Fruit fly (Drosophila melanogaster) Kc167 (cell line): ENCODE data around the gene PIG-P.

ENCODE experiments used
- Myc ChIP-seq: fragments of >200 bp; optimal IDR thresholded peaks from 2 replicates; lab custom pipeline; 2017; ENCODE audit warnings: missing external identifiers
- Sin3A ChIP-seq: fragments of >200 bp; optimal IDR thresholded peaks from 2 replicates; lab custom pipeline; 2018; ENCODE audit warnings: missing external identifiers
- h ChIP-seq: fragments of >200 bp; optimal IDR thresholded peaks from 3 replicates; lab custom pipeline; 2018; ENCODE audit warnings: missing external identifiers
- insv ChIP-seq: fragments of >200 bp; optimal IDR thresholded peaks from 3 replicates; lab custom pipeline; 2018; ENCODE audit warnings: missing external identifiers
- psq ChIP-seq: fragments of >200 bp; optimal IDR thresholded peaks from 2 replicates; lab custom pipeline; 2017; ENCODE audit warnings: missing external identifiers
- ttk ChIP-seq: sonication (Bioruptor generic); optimal IDR thresholded peaks from 2 replicates; lab custom pipeline; 2017; ENCODE audit warnings: missing external identifiers

Gene PIG-P

dm6 chr3R:26039793-26040335 lies 18.2 kb downstream of the PIG-P start:
- TF ChIP-seq insv (lab: Kevin White, UChicago) (no peak), psq (lab: Kevin White, UChicago) (no peak), Myc (no peak), ttk (no peak), Sin3A (lab: Kevin White, UChicago) (no peak), h (lab: Kevin White, UChicago) (no peak)

- no peak for TF ChIP-seq Sin3A (lab: Kevin White, UChicago)
- no peak for TF ChIP-seq psq (lab: Kevin White, UChicago)
- no peak for TF ChIP-seq Myc
- no peak for TF ChIP-seq ttk
- no peak for TF ChIP-seq insv (lab: Kevin White, UChicago)
- no peak for TF ChIP-seq h (lab: Kevin White, UChicago)
Measured at dm6 chr3R:26037899-26038298, 20.1 kb downstream of the PIG-P start.

dm6 chr3R:26036153-26037144 lies 21.6 kb downstream of the PIG-P start:
- no peak for TF ChIP-seq Myc
- TF ChIP-seq h (lab: Kevin White, UChicago): no peak
- TF ChIP-seq Sin3A (lab: Kevin White, UChicago): no peak
- no peak for TF ChIP-seq ttk
- no peak for TF ChIP-seq insv (lab: Kevin White, UChicago)
- no peak for TF ChIP-seq psq (lab: Kevin White, UChicago)

- TF ChIP-seq insv (lab: Kevin White, UChicago) (no peak), ttk (no peak), psq (lab: Kevin White, UChicago) (no peak), h (lab: Kevin White, UChicago) (no peak), Sin3A (lab: Kevin White, UChicago) (no peak), Myc (no peak)
Measured at dm6 chr3R:26035369-26035656, 22.7 kb downstream of the PIG-P start.

- TF ChIP-seq ttk (no peak), h (lab: Kevin White, UChicago) (no peak), psq (lab: Kevin White, UChicago) (no peak), insv (lab: Kevin White, UChicago) (no peak), Sin3A (lab: Kevin White, UChicago) (no peak), Myc (no peak)
Measured at dm6 chr3R:26034643-26035368, 23.2 kb downstream of the PIG-P start.

dm6 chr3R:26032611-26033001 lies 25.4 kb downstream of the PIG-P start:
- TF ChIP-seq h (lab: Kevin White, UChicago) (no peak), Sin3A (lab: Kevin White, UChicago) (no peak), Myc (no peak), insv (lab: Kevin White, UChicago) (no peak), psq (lab: Kevin White, UChicago) (no peak), ttk (no peak)

- TF ChIP-seq psq (lab: Kevin White, UChicago): no peak
Measured at dm6 chr3R:26031968-26032610, 25.9 kb downstream of the PIG-P start.

- TF ChIP-seq insv (lab: Kevin White, UChicago) (no peak), Myc (no peak), h (lab: Kevin White, UChicago) (no peak), psq (lab: Kevin White, UChicago) (no peak), ttk (no peak), Sin3A (lab: Kevin White, UChicago) (no peak)
Measured at dm6 chr3R:26030562-26030961, 27.5 kb downstream of the PIG-P start.

- TF ChIP-seq h (lab: Kevin White, UChicago) (no peak), ttk (no peak), Sin3A (lab: Kevin White, UChicago) (no peak), Myc (no peak), psq (lab: Kevin White, UChicago) (no peak), insv (lab: Kevin White, UChicago) (no peak)
Measured at dm6 chr3R:26027903-26028302, 30.1 kb downstream of the PIG-P start.

- no peak for TF ChIP-seq psq (lab: Kevin White, UChicago)
- TF ChIP-seq Sin3A (lab: Kevin White, UChicago): no peak
- TF ChIP-seq insv (lab: Kevin White, UChicago): no peak
Measured at dm6 chr3R:26026631-26027274, 31.3 kb downstream of the PIG-P start.

- no peak for TF ChIP-seq Sin3A (lab: Kevin White, UChicago)
Measured at dm6 chr3R:26024596-26025213, 33.3 kb downstream of the PIG-P start.
